Fruit fly (Drosophila melanogaster) whole organism, embryonic: ENCODE data around the gene Slh.

Source experiments
- Ada2b ChIP-seq: fragments of 200-800 bp; sonication (Bioruptor generic); IDR thresholded peaks from 2 replicates; pipeline ENCODE4 v1.3.6; 2022; ENCODE audit warnings: missing biosample characterization, missing genetic modification characterization
- CG11456 ChIP-seq: fragments of 200-800 bp; sonication (Bioruptor generic); IDR thresholded peaks from 3 replicates; pipeline ENCODE4 v1.3.6; 2022; ENCODE audit warnings: missing biosample characterization, missing genetic modification characterization
- CG12155 ChIP-seq: fragments of 200-800 bp; sonication (Bioruptor generic); optimal IDR thresholded peaks from 3 replicates; lab custom pipeline; 2016; ENCODE audit warnings: missing biosample characterization, missing genetic modification characterization
- CG12236 ChIP-seq: fragments of 200-800 bp; sonication (Bioruptor generic); optimal IDR thresholded peaks from 2 replicates; lab custom pipeline; 2016; ENCODE audit warnings: missing biosample characterization, missing genetic modification characterization
- CG14441 ChIP-seq: fragments of 200-800 bp; sonication (Bioruptor generic); IDR thresholded peaks from 2 replicates; pipeline ENCODE4 v1.3.6; 2022; ENCODE audit warnings: missing biosample characterization, missing genetic modification characterization
- CG14710 ChIP-seq: fragments of 200-800 bp; sonication (Bioruptor generic); optimal IDR thresholded peaks from 3 replicates; lab custom pipeline; 2019; ENCODE audit warnings: missing biosample characterization, mild to moderate bottlenecking, missing genetic modification characterization, moderate library complexity
- CG14860 ChIP-seq: fragments of 200-800 bp; sonication (Bioruptor generic); IDR thresholded peaks from 3 replicates; pipeline ENCODE4 v1.3.6; 2022; ENCODE audit warnings: missing biosample characterization, missing genetic modification characterization; ENCODE audit not compliant: partially characterized antibody
- CG15011 ChIP-seq: fragments of 200-800 bp; sonication (Bioruptor generic); optimal IDR thresholded peaks from 3 replicates; lab custom pipeline; 2018; ENCODE audit warnings: missing biosample characterization, mild to moderate bottlenecking, missing genetic modification characterization
- CG1603 ChIP-seq: fragments of 200-800 bp; sonication (Bioruptor generic); optimal IDR thresholded peaks from 2 replicates; lab custom pipeline; 2019; ENCODE audit warnings: missing biosample characterization, mild to moderate bottlenecking, missing genetic modification characterization, moderate library complexity
- CG16813 ChIP-seq: fragments of 200-800 bp; sonication (Bioruptor generic); IDR thresholded peaks from 3 replicates; pipeline ENCODE4 v1.3.6; 2022; ENCODE audit warnings: missing biosample characterization, missing genetic modification characterization; ENCODE audit not compliant: partially characterized antibody
- CG30020 ChIP-seq: fragments of 200-800 bp; optimal IDR thresholded peaks from 2 replicates; lab custom pipeline; 2019; ENCODE audit warnings: missing biosample characterization, mild to moderate bottlenecking, missing genetic modification characterization, moderate library complexity
- CG3838 ChIP-seq: fragments of 200-800 bp; sonication (Bioruptor generic); optimal IDR thresholded peaks from 3 replicates; lab custom pipeline; 2016; ENCODE audit warnings: missing biosample characterization, missing genetic modification characterization
- CG6791 ChIP-seq: fragments of 200-800 bp; sonication (Bioruptor generic); IDR thresholded peaks from 3 replicates; pipeline ENCODE4 v1.3.6; 2022; ENCODE audit warnings: missing biosample characterization, missing genetic modification characterization; ENCODE audit not compliant: partially characterized antibody
- CG7372 ChIP-seq: fragments of 200-800 bp; sonication (Bioruptor generic); IDR thresholded peaks from 2 replicates; pipeline ENCODE4 v1.3.6; 2022; ENCODE audit warnings: missing biosample characterization, missing genetic modification characterization
- CG7928 ChIP-seq: fragments of 200-800 bp; sonication (Bioruptor generic); optimal IDR thresholded peaks from 2 replicates; lab custom pipeline; 2017; ENCODE audit warnings: missing biosample characterization, mild to moderate bottlenecking, missing genetic modification characterization
- CG7963 ChIP-seq: fragments of 200-800 bp; sonication (Bioruptor generic); IDR thresholded peaks from 3 replicates; pipeline ENCODE4 v1.3.6; 2022; ENCODE audit warnings: missing biosample characterization, missing genetic modification characterization; ENCODE audit not compliant: partially characterized antibody
- CG8290 ChIP-seq, 3 experiments: fragments of 200-800 bp; sonication (Bioruptor generic); optimal IDR thresholded peaks; 2 replicates each; lab custom pipeline; 2016 to 2019; ENCODE audit warnings: missing biosample characterization in 3 of 3, missing genetic modification characterization in 3 of 3, mild to moderate bottlenecking in 2 of 3, moderate library complexity in 1 of 3
- D19B ChIP-seq: fragments of 200-800 bp; sonication (Bioruptor generic); optimal IDR thresholded peaks from 2 replicates; lab custom pipeline; 2017; ENCODE audit warnings: missing biosample characterization, mild to moderate bottlenecking, missing genetic modification characterization
- Elba2 ChIP-seq: fragments of 200-800 bp; sonication (Bioruptor generic); optimal IDR thresholded peaks from 3 replicates; lab custom pipeline; 2016; ENCODE audit warnings: missing biosample characterization, missing genetic modification characterization
- Ets65A ChIP-seq: fragments of 200-800 bp; sonication (Bioruptor generic); peaks from one replicate; lab custom pipeline; 2016; ENCODE audit warnings: missing biosample characterization, missing genetic modification characterization
- HLH4C ChIP-seq: fragments of 200-800 bp; sonication (Bioruptor generic); IDR thresholded peaks from 3 replicates; pipeline ENCODE4 v1.3.6; 2022; ENCODE audit warnings: missing biosample characterization, missing genetic modification characterization; ENCODE audit not compliant: partially characterized antibody
- HLH54F ChIP-seq: fragments of 200-800 bp; sonication (Bioruptor generic); optimal IDR thresholded peaks from 3 replicates; lab custom pipeline; 2016; ENCODE audit warnings: missing biosample characterization, missing genetic modification characterization
- Med ChIP-seq: fragments of 200-800 bp; sonication (Bioruptor generic); peaks from one replicate; lab custom pipeline; 2016; ENCODE audit warnings: missing biosample characterization, missing genetic modification characterization, mild to moderate bottlenecking, inconsistent platforms, moderate library complexity
- NfI ChIP-seq: fragments of 200-800 bp; sonication (Bioruptor generic); optimal IDR thresholded peaks from 3 replicates; lab custom pipeline; 2018; ENCODE audit warnings: missing biosample characterization, mild to moderate bottlenecking, missing genetic modification characterization, moderate library complexity
- Oaz ChIP-seq: fragments of 200-800 bp; sonication (Bioruptor generic); IDR thresholded peaks from 2 replicates; pipeline ENCODE4 v1.3.6; 2022; ENCODE audit warnings: missing biosample characterization, missing genetic modification characterization
- Opbp ChIP-seq: fragments of 200-800 bp; sonication (Bioruptor generic); IDR thresholded peaks from 3 replicates; pipeline ENCODE4 v1.3.6; 2022; ENCODE audit warnings: missing biosample characterization, missing genetic modification characterization; ENCODE audit not compliant: partially characterized antibody
- Vsx1 ChIP-seq: fragments of 200-800 bp; sonication (Bioruptor generic); optimal IDR thresholded peaks from 2 replicates; lab custom pipeline; 2017; ENCODE audit warnings: missing biosample characterization, mild to moderate bottlenecking, missing genetic modification characterization, missing genetic modification reagents
- amos ChIP-seq: fragments of 200-800 bp; sonication (Bioruptor generic); IDR thresholded peaks from 2 replicates; pipeline ENCODE4 v1.3.6; 2022; ENCODE audit warnings: missing biosample characterization, missing genetic modification characterization; ENCODE audit not compliant: partially characterized antibody
- bowl ChIP-seq: fragments of 200-800 bp; sonication (Bioruptor generic); IDR thresholded peaks from 2 replicates; pipeline ENCODE4 v1.3.6; 2022; ENCODE audit warnings: missing biosample characterization, missing genetic modification characterization
- ci ChIP-seq: fragments of 200-800 bp; sonication (Bioruptor generic); IDR thresholded peaks from 3 replicates; pipeline ENCODE4 v1.3.6; 2022; ENCODE audit warnings: missing biosample characterization, missing genetic modification characterization
- crol ChIP-seq: fragments of 200-800 bp; sonication (Bioruptor generic); IDR thresholded peaks from 2 replicates; pipeline ENCODE4 v1.3.6; 2022; ENCODE audit warnings: missing biosample characterization, missing genetic modification characterization
- dysf ChIP-seq: fragments of 200-800 bp; sonication (Bioruptor generic); IDR thresholded peaks from 3 replicates; pipeline ENCODE4 v1.3.6; 2022; ENCODE audit warnings: missing biosample characterization, missing genetic modification characterization
- gfzf ChIP-seq: fragments of 200-800 bp; sonication (Bioruptor generic); optimal IDR thresholded peaks from 2 replicates; lab custom pipeline; 2016; ENCODE audit warnings: missing biosample characterization, mild to moderate bottlenecking, missing genetic modification characterization, moderate library complexity
- jing ChIP-seq: fragments of 200-800 bp; sonication (Bioruptor generic); optimal IDR thresholded peaks from 2 replicates; lab custom pipeline; 2018; ENCODE audit warnings: missing biosample characterization, mild to moderate bottlenecking, missing genetic modification characterization
- knrl ChIP-seq: fragments of 200-800 bp; sonication (Bioruptor generic); IDR thresholded peaks from 3 replicates; pipeline ENCODE4 v1.3.6; 2022; ENCODE audit warnings: missing biosample characterization, missing genetic modification characterization; ENCODE audit not compliant: partially characterized antibody
- nerfin-2 ChIP-seq: fragments of 200-800 bp; sonication (Bioruptor generic); IDR thresholded peaks from 2 replicates; pipeline ENCODE4 v1.3.6; 2022; ENCODE audit warnings: missing biosample characterization, missing genetic modification characterization; ENCODE audit not compliant: partially characterized antibody
- nmo ChIP-seq: fragments of 200-800 bp; sonication (Bioruptor generic); optimal IDR thresholded peaks from 2 replicates; lab custom pipeline; 2018; ENCODE audit warnings: missing biosample characterization, mild to moderate bottlenecking, missing genetic modification characterization, moderate library complexity
- oc ChIP-seq: fragments of 200-800 bp; sonication (Bioruptor generic); optimal IDR thresholded peaks from 2 replicates; lab custom pipeline; 2018; ENCODE audit warnings: missing biosample characterization, mild to moderate bottlenecking, missing genetic modification characterization, moderate library complexity
- pzg ChIP-seq: fragments of 200-800 bp; sonication (Bioruptor generic); optimal IDR thresholded peaks from 3 replicates; lab custom pipeline; 2018; ENCODE audit warnings: missing biosample characterization, mild to moderate bottlenecking, missing genetic modification characterization, moderate library complexity
- sens ChIP-seq: fragments of 200-800 bp; sonication (Bioruptor generic); peaks from one replicate; lab custom pipeline; 2016; ENCODE audit warnings: missing biosample characterization, missing genetic modification characterization
- sr ChIP-seq: fragments of 200-800 bp; sonication (Bioruptor generic); IDR thresholded peaks from 3 replicates; pipeline ENCODE4 v1.3.6; 2022; ENCODE audit warnings: missing biosample characterization, missing genetic modification characterization
- sug ChIP-seq: fragments of 200-800 bp; optimal IDR thresholded peaks from 2 replicates; lab custom pipeline; 2019; ENCODE audit warnings: missing biosample characterization, mild to moderate bottlenecking, missing genetic modification characterization, moderate library complexity
- trh ChIP-seq: fragments of 200-800 bp; sonication (Bioruptor generic); optimal IDR thresholded peaks from 2 replicates; lab custom pipeline; 2016; ENCODE audit warnings: missing biosample characterization, missing genetic modification characterization
- vvl ChIP-seq: fragments of 200-800 bp; sonication (Bioruptor generic); IDR thresholded peaks from 2 replicates; pipeline ENCODE4 v1.3.6; 2022; ENCODE audit warnings: missing biosample characterization, missing genetic modification characterization
- zen2 ChIP-seq: fragments of 200-800 bp; sonication (Bioruptor generic); IDR thresholded peaks from 3 replicates; pipeline ENCODE4 v1.3.6; 2022; ENCODE audit warnings: missing biosample characterization, missing genetic modification characterization; ENCODE audit not compliant: partially characterized antibody

Gene Slh

dm6 chr2L:2467722-2468372 is 24.6 kb downstream of the Slh start (continued):
- TF ChIP-seq Elba2 (GFP tag; lab: Kevin White, UChicago) (no peak), sug (tag; lab: Kevin White, UChicago) (no peak), HLH54F (GFP tag; lab: Kevin White, UChicago) (no peak), CG8290 (GFP tag; optimal IDR thresholded peaks at IDR 0.05; lab: Kevin White, UChicago) (no peak), CG8290 (tag; optimal IDR thresholded peaks at IDR 0.05; lab: Kevin White, UChicago) (no peak), CG11456 (no peak), CG1603 (tag; lab: Kevin White, UChicago) (no peak), CG7372 (0 out of 2 replicates have a peak, but pooled peaks have one; percentile 16), bowl (no peak), sens (GFP tag; lab: Kevin White, UChicago) (no peak), CG7928 (GFP tag; lab: Kevin White, UChicago) (no peak), Oaz (GFP tag; lab: Robert Waterston, UW) (no peak), CG14441 (peak; percentile 62), gfzf (GFP tag; lab: Kevin White, UChicago) (no peak), Ada2b (GFP tag; lab: Robert Waterston, UW) (peak; percentile 79), D19B (GFP tag; lab: Kevin White, UChicago) (no peak), CG14710 (tag; lab: Kevin White, UChicago) (no peak)

dm6 chr2L:2466360-2466759 is 26.1 kb downstream of the Slh start:
- TF ChIP-seq CG15011 (GFP tag; lab: Kevin White, UChicago), result no peak
- no peak for TF ChIP-seq CG12155

- no peak for TF ChIP-seq NfI (GFP tag; lab: Kevin White, UChicago)
- TF ChIP-seq Opbp (GFP tag; lab: Robert Waterston, UW), result peak; percentile 42; the same call in 1 of the 3 replicates
- TF ChIP-seq vvl, result peak; percentile 74; the same call in 1 of the 2 replicates
- no peak for TF ChIP-seq sr
- TF ChIP-seq crol (GFP tag; lab: Robert Waterston, UW), result peak; percentile 41
- TF ChIP-seq dysf (GFP tag; lab: Robert Waterston, UW), result no peak
- peak; percentile 15; the same call in 1 of the 3 replicates for TF ChIP-seq HLH4C
- peak; percentile 61 for TF ChIP-seq CG16813
- 0 out of 3 replicates have a peak, but pooled peaks have one; percentile 42 for TF ChIP-seq CG14860 (GFP tag; lab: Robert Waterston, UW)
- TF ChIP-seq zen2 (GFP tag; lab: Robert Waterston, UW), result 0 out of 3 replicates have a peak, but pooled peaks have one; percentile 30
- no peak for TF ChIP-seq pzg (GFP tag; lab: Kevin White, UChicago)
- TF ChIP-seq Ets65A (GFP tag; lab: Kevin White, UChicago), result no peak
- TF ChIP-seq amos (GFP tag; lab: Robert Waterston, UW), result peak; percentile 73; the same call in 1 of the 2 replicates
- no peak for TF ChIP-seq CG12236 (GFP tag; lab: Kevin White, UChicago)
- 0 out of 3 replicates have a peak, but pooled peaks have one; percentile 45 for TF ChIP-seq CG7963
- TF ChIP-seq CG6791 (GFP tag; lab: Robert Waterston, UW), result peak; percentile 74
- no peak for TF ChIP-seq Vsx1 (GFP tag; lab: Kevin White, UChicago)
- no peak for TF ChIP-seq nmo (GFP tag; lab: Kevin White, UChicago)
- no peak for TF ChIP-seq CG3838 (GFP tag; lab: Kevin White, UChicago)
- TF ChIP-seq jing (GFP tag; lab: Kevin White, UChicago), result no peak
- 0 out of 3 replicates have a peak, but pooled peaks have one; percentile 24 for TF ChIP-seq knrl (GFP tag; lab: Robert Waterston, UW)
- no peak for TF ChIP-seq trh (GFP tag; lab: Kevin White, UChicago)
- 0 out of 3 replicates have a peak, but pooled peaks have one; percentile 35 for TF ChIP-seq ci (GFP tag; lab: Robert Waterston, UW)
- TF ChIP-seq oc, result peak; percentile 62
- no peak; the same call in 1 of the 2 replicates for TF ChIP-seq nerfin-2 (GFP tag; lab: Robert Waterston, UW)
- no peak for TF ChIP-seq CG30020 (tag; lab: Kevin White, UChicago)
- TF ChIP-seq Med (GFP tag; lab: Kevin White, UChicago), result peak; percentile 38
These were observed 30.1 kb downstream of the Slh start for dm6 chr2L:2462306-2462844.
